Worm (Caenorhabditis elegans) whole organism, young adult: ENCODE measurements around the gene F56A11.6.

ENCODE experiments used
- F33H1.4 ChIP-seq: fragments of 200-800 bp; sonication (Bioruptor generic); IDR thresholded peaks from 2 replicates; pipeline ENCODE4 v1.3.6; 2022; ENCODE audit warnings: missing genetic modification reagents, missing genetic modification characterization, missing compliant biosample characterization
- F55B11.4 ChIP-seq: sonication (generic microtip); optimal IDR thresholded peaks from 2 replicates; lab custom pipeline; 2016; ENCODE audit warnings: missing compliant biosample characterization, missing genetic modification characterization, borderline replicate concordance; ENCODE audit not compliant: insufficient read depth
- ama-1 ChIP-seq, 3 experiments: fragments of 150-350 bp in 1 of 3; sonication (generic microtip) in 2 of 3; optimal IDR thresholded peaks; 2 replicates each; lab custom pipeline; 2014 to 2018; ENCODE audit warnings: missing biosample characterization in 2 of 3, missing genetic modification characterization in 2 of 3, missing genetic modification reagents in 2 of 3
- atf-7 ChIP-seq: sonication (generic microtip); optimal IDR thresholded peaks from 2 replicates; lab custom pipeline; 2017; ENCODE audit warnings: mild to moderate bottlenecking, missing genetic modification characterization, missing compliant biosample characterization
- attf-5 ChIP-seq: fragments of 200-800 bp; sonication (Bioruptor generic); optimal IDR thresholded peaks from 2 replicates; lab custom pipeline; 2018; ENCODE audit warnings: mild to moderate bottlenecking, missing genetic modification characterization, missing compliant biosample characterization
- die-1 ChIP-seq: sonication (generic microtip); optimal IDR thresholded peaks from 2 replicates; lab custom pipeline; 2016; ENCODE audit warnings: missing genotype, mild to moderate bottlenecking, missing genetic modification characterization, missing compliant biosample characterization
- ekl-4 ChIP-seq: fragments of 200-800 bp; sonication (Bioruptor generic); IDR thresholded peaks from 2 replicates; pipeline ENCODE4 v1.3.6; 2022; ENCODE audit warnings: missing genetic modification reagents, missing genetic modification characterization, missing compliant biosample characterization
- hrde-1 ChIP-seq: sonication (generic microtip); optimal IDR thresholded peaks from 2 replicates; lab custom pipeline; 2016; ENCODE audit warnings: missing genetic modification characterization, mild to moderate bottlenecking, missing compliant biosample characterization, moderate library complexity, missing genotype, missing genetic modification reagents, borderline replicate concordance
- nhr-27 ChIP-seq: fragments of 200-800 bp; sonication (Bioruptor generic); optimal IDR thresholded peaks from 2 replicates; lab custom pipeline; 2018; ENCODE audit warnings: mild to moderate bottlenecking, missing genetic modification characterization, moderate library complexity, missing compliant biosample characterization
- pha-4 ChIP-seq: fragments of 150-350 bp; sonication (generic microtip); optimal IDR thresholded peaks from 2 replicates; lab custom pipeline; 2014; ENCODE audit warnings: missing biosample characterization, missing genetic modification reagents, missing genetic modification characterization
- unc-62 ChIP-seq: fragments of 150-350 bp; optimal IDR thresholded peaks from 2 replicates; lab custom pipeline; 2014; ENCODE audit warnings: missing biosample characterization, missing genetic modification reagents, missing genetic modification characterization
- xnd-1 ChIP-seq: sonication (generic microtip); optimal IDR thresholded peaks from 2 replicates; lab custom pipeline; 2016; ENCODE audit warnings: missing genotype, missing genetic modification reagents, missing genetic modification characterization, missing compliant biosample characterization
- ztf-18 ChIP-seq: sonication (generic microtip); optimal IDR thresholded peaks from 2 replicates; lab custom pipeline; 2016; ENCODE audit warnings: missing genotype, mild to moderate bottlenecking, missing genetic modification characterization, missing compliant biosample characterization

ce11 chrIV:548000-548399 is 34.0 kb downstream of the F56A11.6 start, which contains the start of gene F56A11.4:
- TF ChIP-seq die-1 (tag; lab: Kevin White, UChicago) (no peak), F33H1.4 (GFP tag; lab: Robert Waterston, UW) (no peak), atf-7 (tag; lab: Kevin White, UChicago) (no peak), ztf-18 (tag; lab: Kevin White, UChicago) (no peak), F55B11.4 (tag; lab: Kevin White, UChicago) (no peak), hrde-1 (tag; lab: Kevin White, UChicago) (no peak), nhr-27 (tag; lab: Kevin White, UChicago) (no peak), unc-62 (GFP tag; lab: Kevin White, UChicago) (no peak), ekl-4 (GFP tag; lab: Robert Waterston, UW) (no peak), pha-4 (tag; lab: Kevin White, UChicago) (no peak), xnd-1 (no peak), ama-1 (optimal IDR thresholded peaks at IDR 0.05; lab: Kevin White, UChicago) (no peak), ama-1 (GFP tag; optimal IDR thresholded peaks at IDR 0.05; lab: Kevin White, UChicago) (no peak), attf-5 (GFP tag; lab: Kevin White, UChicago) (no peak)
